Worm (Caenorhabditis elegans) whole organism, mixed stage, embryonic: ENCODE data around the gene C24H12.4.

ENCODE experiments used
- ceh-39 ChIP-seq: fragments of 150-350 bp; optimal IDR thresholded peaks from 2 replicates; lab custom pipeline; 2014; ENCODE audit warnings: missing biosample characterization, missing genetic modification characterization
- ces-1 ChIP-seq: fragments of 150-350 bp; optimal IDR thresholded peaks from 2 replicates; lab custom pipeline; 2014; ENCODE audit warnings: missing biosample characterization, missing genetic modification reagents, missing genetic modification characterization
- elt-1 ChIP-seq: sonication (generic microtip); optimal IDR thresholded peaks from 2 replicates; lab custom pipeline; 2017; ENCODE audit warnings: missing genetic modification characterization, mild to moderate bottlenecking, missing compliant biosample characterization, antibody characterized with exemption, moderate library complexity, borderline replicate concordance; ENCODE audit not compliant: insufficient read depth
- lin-13 ChIP-seq: fragments of 150-350 bp; optimal IDR thresholded peaks from 2 replicates; lab custom pipeline; 2014; ENCODE audit warnings: missing biosample characterization, missing genetic modification characterization
- lsy-2 ChIP-seq: fragments of 150-350 bp; optimal IDR thresholded peaks from 2 replicates; lab custom pipeline; 2014; ENCODE audit warnings: missing biosample characterization, missing genetic modification characterization
- nhr-12 ChIP-seq: fragments of 150-350 bp; optimal IDR thresholded peaks from 2 replicates; lab custom pipeline; 2014; ENCODE audit warnings: missing biosample characterization, missing genetic modification characterization
- pha-4 ChIP-seq: fragments of 150-350 bp; optimal IDR thresholded peaks from 2 replicates; lab custom pipeline; 2018; ENCODE audit warnings: missing biosample characterization, missing genetic modification reagents, missing genetic modification characterization
- ztf-11 ChIP-seq: fragments of 150-350 bp; optimal IDR thresholded peaks from 2 replicates; lab custom pipeline; 2014; ENCODE audit warnings: missing biosample characterization, missing genetic modification characterization

ce11 chrII:418782-419181, 7.8 kb downstream of the C24H12.4 start, which contains the start of gene C24H12.6:
- TF ChIP-seq lin-13: no peak
- no peak for TF ChIP-seq nhr-12
- no peak for TF ChIP-seq ceh-39
- TF ChIP-seq pha-4 (tag; lab: Kevin White, UChicago): no peak
- TF ChIP-seq lsy-2 (tag; lab: Kevin White, UChicago): no peak
- no peak for TF ChIP-seq ztf-11 (tag; lab: Kevin White, UChicago)
- no peak for TF ChIP-seq elt-1 (tag; lab: Kevin White, UChicago)
- no peak for TF ChIP-seq ces-1 (GFP tag; lab: Kevin White, UChicago)
